Worm (Caenorhabditis elegans): Measurements from ENCODE around the gene rpc-11.

- TF ChIP-seq sma-3 (GFP tag; optimal IDR thresholded peaks at IDR 0.05) (no peak), skn-1 (tag; optimal IDR thresholded peaks at IDR 0.05) (no peak), nhr-77 (tag; optimal IDR thresholded peaks at IDR 0.05) (no peak), blmp-1 (tag; optimal IDR thresholded peaks at IDR 0.05; ENCODE audit: insufficient read depth) (no peak), R02D3.7 (tag; optimal IDR thresholded peaks at IDR 0.05) (no peak)
Observed at ce11 chrIV:1390102-1390501, 19.7 kb downstream of the rpc-11 start.

All from whole organism, L2 larva.